Worm (Caenorhabditis elegans): ENCODE measurements around the gene C16C8.8.
A peak's percentile ranks its signal among the peaks of the same experiment; 100 is the strongest.

Gene C16C8.8

ce11 chrII:3443154-3443553 is 18.3 kb downstream of the C16C8.8 start, which contains the start of gene C16C8.22:
C16C8.22 (minus strand) TSS chrII:3443254.
- no peak for TF ChIP-seq nhr-77 (tag; optimal IDR thresholded peaks at IDR 0.05)
- no peak for TF ChIP-seq sma-9 (GFP tag; optimal IDR thresholded peaks at IDR 0.05)
- no peak for TF ChIP-seq sma-9 (tag; optimal IDR thresholded peaks at IDR 0.05)
- no peak for TF ChIP-seq nhr-21 (tag; optimal IDR thresholded peaks at IDR 0.05)
- TF ChIP-seq nhr-237 (tag; optimal IDR thresholded peaks at IDR 0.05) = no peak
- no peak for TF ChIP-seq nhr-25 (tag; optimal IDR thresholded peaks at IDR 0.05)
- no peak for TF ChIP-seq F13H6.1 (tag; optimal IDR thresholded peaks at IDR 0.05)
- TF ChIP-seq Y55F3AM.14 (GFP tag; optimal IDR thresholded peaks at IDR 0.05) = no peak
- TF ChIP-seq ceh-82 (tag; optimal IDR thresholded peaks at IDR 0.05) = no peak
- TF ChIP-seq C34F6.9 (tag; optimal IDR thresholded peaks at IDR 0.05) = no peak

- no peak for TF ChIP-seq aly-2 (tag; optimal IDR thresholded peaks at IDR 0.05)
- no peak for TF ChIP-seq ceh-16 (tag; optimal IDR thresholded peaks at IDR 0.05)
- no peak for TF ChIP-seq snpc-4 (tag; optimal IDR thresholded peaks at IDR 0.05)
These were observed 20.1 kb downstream of the C16C8.8 start, which contains the start of gene C16C8.27 for ce11 chrII:3441377-3441776. C16C8.27 (plus strand) TSS chrII:3441677.

ce11 chrII:3440641-3440926 is 20.9 kb downstream of the C16C8.8 start, which contains the start of gene C16C8.17:
C16C8.17 (plus strand) TSS chrII:3440827.
- no peak for TF ChIP-seq unc-62 (GFP tag; optimal IDR thresholded peaks at IDR 0.05)
- TF ChIP-seq Y55F3AM.14 (GFP tag; optimal IDR thresholded peaks at IDR 0.05) = no peak
- TF ChIP-seq sma-9 (GFP tag; optimal IDR thresholded peaks at IDR 0.05) = no peak
- TF ChIP-seq sma-9 (tag; optimal IDR thresholded peaks at IDR 0.05) = no peak
- no peak for TF ChIP-seq nhr-237 (tag; optimal IDR thresholded peaks at IDR 0.05)

ce11 chrII:3439842-3440640 is 21.4 kb downstream of the C16C8.8 start:
- peak; percentile 72 for TF ChIP-seq fos-1 (tag; optimal IDR thresholded peaks at IDR 0.05)
- peak; percentile 66 for TF ChIP-seq sma-3 (GFP tag; optimal IDR thresholded peaks at IDR 0.05)
- TF ChIP-seq ztf-11 (tag; optimal IDR thresholded peaks at IDR 0.05) = no peak
- TF ChIP-seq sma-9 (GFP tag; optimal IDR thresholded peaks at IDR 0.05) = peak; percentile 90
- no peak for TF ChIP-seq sma-9 (tag; optimal IDR thresholded peaks at IDR 0.05)
- TF ChIP-seq snpc-4 (tag; optimal IDR thresholded peaks at IDR 0.05) = peak; percentile 59

ce11 chrII:3439244-3439698 is 22.2 kb downstream of the C16C8.8 start:
- no peak for TF ChIP-seq skn-1 (tag; optimal IDR thresholded peaks at IDR 0.05)
- TF ChIP-seq nhr-129 (tag; optimal IDR thresholded peaks at IDR 0.05) = peak; percentile 12
- no peak for TF ChIP-seq mab-5 (tag; optimal IDR thresholded peaks at IDR 0.05)
- peak; percentile 16 for TF ChIP-seq sma-9 (GFP tag; optimal IDR thresholded peaks at IDR 0.05)
- no peak for TF ChIP-seq sma-9 (tag; optimal IDR thresholded peaks at IDR 0.05)
- no peak for TF ChIP-seq lsy-2 (tag; optimal IDR thresholded peaks at IDR 0.05)
- peak; percentile 64 for TF ChIP-seq fos-1 (tag; optimal IDR thresholded peaks at IDR 0.05)
- TF ChIP-seq sma-3 (GFP tag; optimal IDR thresholded peaks at IDR 0.05) = peak; percentile 68
- TF ChIP-seq ztf-4 (tag; optimal IDR thresholded peaks at IDR 0.05) = no peak
- TF ChIP-seq dmd-4 (tag; optimal IDR thresholded peaks at IDR 0.05) = no peak
- no peak for TF ChIP-seq elt-3 (tag; optimal IDR thresholded peaks at IDR 0.05)
- TF ChIP-seq lin-11 (tag; optimal IDR thresholded peaks at IDR 0.05) = no peak
- TF ChIP-seq nhr-10 (tag; optimal IDR thresholded peaks at IDR 0.05) = no peak
- no peak for TF ChIP-seq snpc-4 (tag; optimal IDR thresholded peaks at IDR 0.05)
- TF ChIP-seq lin-13 (GFP tag; optimal IDR thresholded peaks at IDR 0.05) = peak; percentile 27
- peak; percentile 29 for TF ChIP-seq crh-2 (tag; optimal IDR thresholded peaks at IDR 0.05)
- TF ChIP-seq gmeb-1 (tag; optimal IDR thresholded peaks at IDR 0.05) = peak; percentile 46
- no peak for TF ChIP-seq F13H6.1 (tag; optimal IDR thresholded peaks at IDR 0.05)
- no peak for TF ChIP-seq zag-1 (tag; optimal IDR thresholded peaks at IDR 0.05)
- no peak for TF ChIP-seq peb-1 (tag; optimal IDR thresholded peaks at IDR 0.05)
- no peak for TF ChIP-seq alr-1 (tag; optimal IDR thresholded peaks at IDR 0.05)
- no peak for TF ChIP-seq nhr-6 (tag; optimal IDR thresholded peaks at IDR 0.05)
- TF ChIP-seq nhr-21 (tag; optimal IDR thresholded peaks at IDR 0.05) = peak; percentile 6
- no peak for TF ChIP-seq unc-62 (GFP tag; optimal IDR thresholded peaks at IDR 0.05)
- no peak for TF ChIP-seq ZK546.5 (tag; optimal IDR thresholded peaks at IDR 0.05)
- TF ChIP-seq ztf-1 (GFP tag; conservative IDR thresholded peaks at IDR 0.05) = no peak
- no peak for TF ChIP-seq unc-55 (GFP tag; optimal IDR thresholded peaks at IDR 0.05)
- no peak for TF ChIP-seq aly-2 (tag; optimal IDR thresholded peaks at IDR 0.05)
- TF ChIP-seq lin-39 (tag; optimal IDR thresholded peaks at IDR 0.05) = no peak
- TF ChIP-seq nhr-25 (tag; optimal IDR thresholded peaks at IDR 0.05) = no peak
- no peak for TF ChIP-seq nhr-11 (tag; optimal IDR thresholded peaks at IDR 0.05)
- TF ChIP-seq ztf-11 (tag; optimal IDR thresholded peaks at IDR 0.05) = no peak
- no peak for TF ChIP-seq Y55F3AM.14 (GFP tag; optimal IDR thresholded peaks at IDR 0.05)
- TF ChIP-seq nhr-23 (tag; optimal IDR thresholded peaks at IDR 0.05) = no peak
- no peak for TF ChIP-seq nhr-237 (tag; optimal IDR thresholded peaks at IDR 0.05)
- TF ChIP-seq unc-39 (tag; optimal IDR thresholded peaks at IDR 0.05) = no peak
- TF ChIP-seq mdl-1 (tag; optimal IDR thresholded peaks at IDR 0.05) = no peak
- TF ChIP-seq elt-1 (tag; optimal IDR thresholded peaks at IDR 0.05) = no peak
- TF ChIP-seq sem-4 (tag; optimal IDR thresholded peaks at IDR 0.05) = no peak
- TF ChIP-seq ceh-16 (tag; optimal IDR thresholded peaks at IDR 0.05) = no peak

Measured in whole organism, L2 larva.